Worm (Caenorhabditis elegans) whole organism, midembryonic: ENCODE results near the gene F02D10.6.

Experiments used
- T22C8.4 ChIP-seq: fragments of 200-800 bp; sonication (Bioruptor generic); IDR thresholded peaks from 2 replicates; pipeline ENCODE4 v1.3.6; 2022; ENCODE audit warnings: missing genetic modification characterization, missing compliant biosample characterization
- cog-1 ChIP-seq: sonication (generic microtip); optimal IDR thresholded peaks from 2 replicates; lab custom pipeline; 2016; ENCODE audit warnings: missing genetic modification characterization, missing compliant biosample characterization
- flt-1 ChIP-seq: fragments of 200-800 bp; sonication (Bioruptor generic); IDR thresholded peaks from 2 replicates; pipeline ENCODE4 v1.3.6; 2022; ENCODE audit warnings: missing genetic modification characterization, missing compliant biosample characterization
- klf-2 ChIP-seq: fragments of 200-800 bp; sonication (Bioruptor generic); conservative IDR thresholded peaks from 2 replicates; pipeline ENCODE4 v1.3.6; 2022; ENCODE audit warnings: missing genetic modification reagents, missing genetic modification characterization, missing compliant biosample characterization
- med-1 ChIP-seq: sonication (generic microtip); optimal IDR thresholded peaks from 2 replicates; lab custom pipeline; 2017; ENCODE audit warnings: missing genetic modification characterization, mild to moderate bottlenecking, missing compliant biosample characterization, antibody characterized with exemption, missing genetic modification reagents; ENCODE audit not compliant: insufficient read depth
- ref-1 ChIP-seq: fragments of 200-800 bp; sonication (Bioruptor generic); conservative IDR thresholded peaks from 2 replicates; pipeline ENCODE4 v1.3.6; 2022; ENCODE audit warnings: missing genetic modification reagents, missing genetic modification characterization, missing compliant biosample characterization
- tab-1 ChIP-seq: fragments of 200-800 bp; sonication (Bioruptor generic); IDR thresholded peaks from 2 replicates; pipeline ENCODE4 v1.3.6; 2022; ENCODE audit warnings: missing genetic modification characterization, missing compliant biosample characterization
- ztf-23 ChIP-seq: fragments of 200-800 bp; sonication (Bioruptor generic); IDR thresholded peaks from 2 replicates; pipeline ENCODE4 v1.3.6; 2022; ENCODE audit warnings: missing genetic modification reagents, missing genetic modification characterization, missing compliant biosample characterization

DNA sequence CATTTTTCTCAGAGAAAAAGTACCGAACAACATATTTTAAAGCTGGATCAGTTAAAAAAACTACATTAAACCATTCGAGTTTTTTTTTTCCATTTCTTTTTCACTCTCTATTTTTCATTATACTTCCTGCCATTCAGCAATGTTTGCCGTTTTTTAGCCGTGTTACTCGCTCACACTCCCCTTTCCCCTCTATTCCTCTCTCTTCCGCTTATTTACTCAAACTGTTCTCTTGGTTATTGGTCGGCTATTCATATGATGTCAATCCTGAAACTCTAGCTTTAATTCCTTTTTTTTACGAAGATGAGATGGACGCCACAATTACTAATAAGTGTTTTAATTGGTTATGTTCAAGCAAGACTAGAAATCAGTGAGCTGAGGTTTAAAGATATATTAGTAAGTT lies 20.4 kb upstream of the F02D10.6 start, which contains the start of gene tre-4:
- TF ChIP-seq cog-1 (tag; lab: Kevin White, UChicago) = no peak
- no peak for TF ChIP-seq flt-1 (GFP tag; lab: Robert Waterston, UW)
- TF ChIP-seq tab-1 (GFP tag; lab: Robert Waterston, UW) = no peak
- TF ChIP-seq T22C8.4 (GFP tag; lab: Robert Waterston, UW) = no peak
- TF ChIP-seq klf-2 (GFP tag; lab: Robert Waterston, UW) = no peak
- TF ChIP-seq med-1 = no peak
- TF ChIP-seq ref-1 (GFP tag; lab: Robert Waterston, UW) = no peak
- no peak for TF ChIP-seq ztf-23
